Worm (Caenorhabditis elegans): ENCODE measurements around the gene cpg-7.
A peak's percentile ranks its signal among the peaks of the same experiment; 100 is the strongest.

cpg-7 gene

ce11 chrII:14095875-14096274, 13.2 kb downstream of the cpg-7 start (continued):
- TF ChIP-seq nhr-237 (tag; optimal IDR thresholded peaks at IDR 0.05) (no peak), set-16 (GFP tag; IDR thresholded peaks at IDR 0.05) (peak; percentile 82), madf-5 (GFP tag; IDR thresholded peaks at IDR 0.05) (no peak), spr-3 (GFP tag; optimal IDR thresholded peaks at IDR 0.05) (no peak), nhr-28 (tag; optimal IDR thresholded peaks at IDR 0.05) (no peak), rbr-2 (tag; optimal IDR thresholded peaks at IDR 0.05) (no peak), nhr-42 (GFP tag; IDR thresholded peaks at IDR 0.05) (no peak)

DNA sequence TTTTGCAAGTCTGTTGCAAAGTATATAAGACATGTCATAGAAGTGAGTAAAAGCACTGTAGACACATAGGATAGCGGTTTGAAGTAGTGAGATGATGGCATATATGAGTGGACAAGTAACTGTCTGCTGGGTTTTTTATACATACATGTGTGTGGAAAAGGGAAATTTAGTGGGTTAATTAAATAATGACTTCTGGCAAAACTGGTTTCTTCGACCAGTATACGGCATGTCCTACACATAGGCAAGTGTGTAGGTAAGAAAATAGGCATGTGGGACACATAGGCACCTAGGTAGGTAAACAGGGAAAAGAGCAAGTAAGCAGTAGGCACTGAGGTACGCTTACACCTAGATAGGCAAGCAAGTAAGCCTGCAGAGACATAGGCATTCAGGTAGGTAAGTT, 14.4 kb downstream of the cpg-7 start, which contains the start of gene col-87:
TSS of gene col-87 (minus strand) at position 101 of the 400 bp plus-strand sequence.
- 0 out of 2 replicates have a peak, but pooled peaks have one; percentile 51 for TF ChIP-seq F26F4.8 (GFP tag; conservative IDR thresholded peaks at IDR 0.05)
- TF ChIP-seq madf-5 (GFP tag; IDR thresholded peaks at IDR 0.05), result no peak
- TF ChIP-seq spr-1 (tag; optimal IDR thresholded peaks at IDR 0.05), result no peak

DNA sequence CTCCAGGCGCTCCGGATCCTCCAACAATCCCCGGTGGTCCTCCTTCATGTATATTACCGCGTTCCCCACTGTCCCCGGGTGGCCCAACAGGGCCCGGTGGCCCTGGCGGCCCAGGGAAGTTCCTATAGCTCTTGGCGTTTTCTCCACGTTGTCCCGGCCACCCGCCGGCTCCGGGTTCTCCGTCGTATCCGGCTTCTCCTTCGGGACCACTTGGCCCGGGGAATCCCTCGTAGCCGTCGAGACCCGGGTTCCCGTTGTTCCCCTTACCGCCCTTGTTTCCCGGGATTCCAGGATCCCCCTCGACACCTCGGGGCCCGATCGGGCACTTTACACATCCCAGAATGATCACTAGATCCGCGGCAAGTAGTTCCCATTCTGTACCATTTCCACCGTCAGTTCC, 17.9 kb downstream of the cpg-7 start:
- TF ChIP-seq Y48G9A.11 (GFP tag; IDR thresholded peaks at IDR 0.05) (no peak), mdt-29 (GFP tag; IDR thresholded peaks at IDR 0.05) (no peak), spr-1 (tag; optimal IDR thresholded peaks at IDR 0.05) (no peak), skn-1 (tag; optimal IDR thresholded peaks at IDR 0.05) (no peak), nhr-41 (GFP tag; IDR thresholded peaks at IDR 0.05) (no peak), F49E8.2 (tag; optimal IDR thresholded peaks at IDR 0.05; ENCODE audit: borderline replicate concordance) (no peak), mxl-2 (GFP tag; conservative IDR thresholded peaks at IDR 0.05) (no peak), zfp-3 (GFP tag; conservative IDR thresholded peaks at IDR 0.05) (no peak), lin-13 (GFP tag; optimal IDR thresholded peaks at IDR 0.05) (no peak), F37D6.2 (tag; optimal IDR thresholded peaks at IDR 0.05) (no peak), madf-5 (GFP tag; IDR thresholded peaks at IDR 0.05) (no peak), ama-1 (optimal IDR thresholded peaks at IDR 0.05) (no peak), mdl-1 (tag; optimal IDR thresholded peaks at IDR 0.05) (no peak), ceh-44 (GFP tag; IDR thresholded peaks at IDR 0.05) (no peak), lin-39 (tag; optimal IDR thresholded peaks at IDR 0.05) (no peak), set-16 (GFP tag; IDR thresholded peaks at IDR 0.05) (peak; percentile 96), egl-43 (GFP tag; IDR thresholded peaks at IDR 0.05) (0 out of 2 replicates have a peak, but pooled peaks have one; percentile 25)

DNA sequence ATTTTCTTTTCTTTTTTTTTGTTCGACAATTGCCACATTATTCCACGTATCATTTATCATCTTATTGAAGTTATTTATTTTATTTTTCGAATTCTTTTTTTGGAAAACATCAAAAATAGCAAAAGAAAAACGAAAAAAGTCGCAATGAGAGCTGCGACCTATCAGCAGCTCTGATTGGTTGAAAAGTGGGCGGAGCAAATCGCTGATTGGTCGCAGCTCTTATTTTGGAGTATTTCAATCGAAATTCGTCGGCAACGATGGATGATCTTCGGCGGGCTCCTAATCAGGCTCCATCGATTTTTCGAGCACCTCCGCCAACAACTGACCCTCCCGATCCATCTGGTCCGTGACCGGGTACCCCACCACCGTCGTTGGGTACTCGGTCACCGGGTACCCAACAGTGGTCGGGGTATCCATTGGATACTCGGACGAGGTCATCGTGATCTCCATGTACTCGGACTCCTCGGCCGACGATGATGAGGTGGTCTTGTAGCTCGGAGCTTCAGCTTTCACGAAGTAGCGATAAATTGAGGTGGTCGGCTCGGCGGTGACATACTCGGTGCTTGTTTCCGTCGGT, 19.1 kb downstream of the cpg-7 start:
- TF ChIP-seq Y5F2A.4 (GFP tag; optimal IDR thresholded peaks at IDR 0.05) (no peak), egl-43 (GFP tag; IDR thresholded peaks at IDR 0.05) (0 out of 2 replicates have a peak, but pooled peaks have one; percentile 7), nhr-41 (GFP tag; IDR thresholded peaks at IDR 0.05) (peak; percentile 27; the same call in 1 of the 2 replicates), zip-2 (tag; optimal IDR thresholded peaks at IDR 0.05) (no peak), nhr-42 (GFP tag; IDR thresholded peaks at IDR 0.05) (peak; percentile 36; the same call in 1 of the 2 replicates), nhr-28 (tag; optimal IDR thresholded peaks at IDR 0.05) (no peak), mdt-29 (GFP tag; IDR thresholded peaks at IDR 0.05) (no peak), set-16 (GFP tag; IDR thresholded peaks at IDR 0.05) (peak; percentile 77)

DNA sequence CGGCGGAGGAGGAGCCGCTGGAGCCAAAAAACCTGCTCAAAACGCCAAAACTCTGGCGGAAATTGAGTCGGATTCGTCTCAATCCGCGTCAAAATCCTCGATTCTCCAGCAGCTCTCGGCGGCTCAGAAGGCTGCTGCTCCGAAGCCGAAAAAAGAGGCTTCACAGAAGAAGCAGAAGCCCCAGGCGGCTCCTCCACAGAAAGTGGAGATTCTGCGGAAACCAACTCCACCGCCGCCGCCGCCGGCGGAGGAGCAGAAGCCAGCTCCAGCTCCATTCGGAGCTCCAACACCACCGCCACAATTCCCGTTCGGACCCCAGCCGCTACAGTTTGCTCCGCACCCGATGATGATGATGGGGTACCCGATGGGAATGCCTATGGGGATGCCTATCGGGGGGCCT, 22.1 kb downstream of the cpg-7 start:
- TF ChIP-seq snpc-4 (tag; optimal IDR thresholded peaks at IDR 0.05), result no peak
- TF ChIP-seq set-16 (GFP tag; IDR thresholded peaks at IDR 0.05), result peak; percentile 97
- TF ChIP-seq lin-29 (GFP tag; IDR thresholded peaks at IDR 0.05), result no peak

DNA sequence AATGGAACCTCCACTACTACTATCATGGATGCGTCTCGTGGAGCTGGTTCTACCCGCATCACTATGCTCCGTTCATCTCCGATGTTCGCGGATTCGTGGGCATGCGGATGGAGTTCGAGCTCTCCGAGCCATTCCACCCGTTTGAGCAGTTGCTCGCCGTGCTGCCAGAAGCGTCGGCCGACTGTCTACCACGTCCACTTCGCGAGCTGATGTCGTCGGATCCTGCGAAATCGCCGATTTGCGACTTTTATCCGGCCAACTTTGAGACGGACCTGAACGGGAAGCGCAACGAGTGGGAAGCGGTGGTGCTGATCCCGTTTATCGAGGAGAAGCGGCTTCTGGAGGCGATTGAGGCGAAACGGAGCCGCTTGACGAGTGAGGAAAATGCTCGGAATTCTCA, 31.2 kb downstream of the cpg-7 start:
- TF ChIP-seq zfp-3 (GFP tag; conservative IDR thresholded peaks at IDR 0.05), result no peak
- TF ChIP-seq set-16 (GFP tag; IDR thresholded peaks at IDR 0.05), result peak; percentile 89

DNA sequence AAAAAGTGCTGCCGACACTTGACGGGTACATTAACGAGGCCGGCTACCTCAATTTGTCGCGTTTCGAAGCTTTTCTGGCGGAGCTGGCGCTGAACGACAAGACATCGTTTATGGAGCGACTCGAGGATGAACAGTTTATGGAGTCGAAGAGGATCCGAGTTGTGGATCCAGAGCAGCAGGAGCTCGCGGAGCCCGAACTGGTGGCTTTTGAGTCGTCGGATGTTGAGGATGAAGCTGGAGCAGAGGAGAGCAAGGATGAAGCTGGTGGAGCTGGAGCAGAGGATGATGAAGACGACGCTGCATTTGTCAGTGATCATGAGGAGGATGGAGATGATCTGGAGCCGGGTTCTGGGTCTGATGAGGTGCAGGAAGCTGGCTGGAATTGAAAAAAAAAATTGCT, 34.2 kb downstream of the cpg-7 start:
- no peak for TF ChIP-seq ces-1 (GFP tag; optimal IDR thresholded peaks at IDR 0.05)
- TF ChIP-seq set-16 (GFP tag; IDR thresholded peaks at IDR 0.05), result peak; percentile 81
- TF ChIP-seq dmd-8 (GFP tag; IDR thresholded peaks at IDR 0.05), result no peak
- TF ChIP-seq ceh-28 (tag; optimal IDR thresholded peaks at IDR 0.05), result no peak

All from whole organism, L4 larva.